Worm (Caenorhabditis elegans): ENCODE data around the gene R151.2.

The R151.2 gene

DNA sequence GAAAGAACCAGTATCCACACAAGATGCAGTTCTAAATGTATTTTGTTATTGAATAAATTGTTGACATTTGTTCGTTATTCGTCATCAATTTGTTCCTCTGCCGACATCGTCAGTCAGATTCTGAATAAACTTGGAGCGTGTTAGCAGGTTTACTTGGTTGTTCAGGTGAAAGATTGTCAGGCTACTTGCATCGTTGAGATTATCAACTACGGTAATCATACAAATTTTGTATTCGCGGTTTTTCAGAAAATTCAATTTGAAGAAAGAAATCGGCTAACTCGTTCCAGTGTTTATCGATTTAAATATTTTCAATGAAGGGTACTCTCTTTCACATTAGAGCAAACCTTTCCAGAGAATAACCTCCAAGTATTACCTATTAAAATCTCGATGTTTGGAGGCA lies at the start of gene R151.2:
TSS of gene R151.2 (plus strand) at position 247 of the 400 bp plus-strand sequence.
- peak in 1 of 2 experiments; percentile 50 for TF ChIP-seq lsy-2 (tag; optimal IDR thresholded peaks at IDR 0.05)
- TF ChIP-seq unc-86 (tag; optimal IDR thresholded peaks at IDR 0.05) = no peak
- no peak for TF ChIP-seq efl-1 (optimal IDR thresholded peaks at IDR 0.05)
- TF ChIP-seq efl-1 (GFP tag; optimal IDR thresholded peaks at IDR 0.05 in 1 of 2) = peak in 1 of 2 experiments; percentile 91

DNA sequence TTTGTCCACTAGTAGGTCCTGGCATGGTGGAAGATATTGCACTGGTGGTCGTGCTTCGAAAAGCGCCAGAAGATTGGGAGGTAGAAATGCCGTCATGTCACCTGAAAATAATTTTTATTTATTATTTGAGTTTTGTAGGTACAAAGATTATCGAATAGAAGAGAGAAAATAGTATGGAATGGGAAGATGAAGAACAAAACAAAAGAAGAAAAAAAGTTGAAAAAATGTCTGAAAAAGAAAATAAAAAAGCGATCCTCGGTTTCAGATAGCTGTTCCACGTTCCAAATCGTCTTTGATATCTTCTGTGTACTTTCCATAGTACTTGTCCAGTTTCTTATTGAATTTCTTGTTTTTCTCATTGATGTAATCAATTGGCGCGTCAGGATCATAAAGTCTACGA lies 48.7 kb upstream of the R151.2 start, which contains the start of gene rnp-7:
TSS of gene rnp-7 (minus strand) at position 101 of the 400 bp plus-strand sequence.
- TF ChIP-seq efl-1 (optimal IDR thresholded peaks at IDR 0.05) (no peak), efl-1 (GFP tag; optimal IDR thresholded peaks at IDR 0.05 in 1 of 2) (peak in 1 of 2 experiments; percentile 59), hpl-2 (GFP tag; optimal IDR thresholded peaks at IDR 0.05) (no peak), snpc-4 (tag; optimal IDR thresholded peaks at IDR 0.05) (no peak), nhr-71 (tag; optimal IDR thresholded peaks at IDR 0.05) (no peak), zag-1 (tag; optimal IDR thresholded peaks at IDR 0.05) (no peak), nhr-20 (tag; optimal IDR thresholded peaks at IDR 0.05) (no peak), blmp-1 (tag; optimal IDR thresholded peaks at IDR 0.05) (no peak)

DNA sequence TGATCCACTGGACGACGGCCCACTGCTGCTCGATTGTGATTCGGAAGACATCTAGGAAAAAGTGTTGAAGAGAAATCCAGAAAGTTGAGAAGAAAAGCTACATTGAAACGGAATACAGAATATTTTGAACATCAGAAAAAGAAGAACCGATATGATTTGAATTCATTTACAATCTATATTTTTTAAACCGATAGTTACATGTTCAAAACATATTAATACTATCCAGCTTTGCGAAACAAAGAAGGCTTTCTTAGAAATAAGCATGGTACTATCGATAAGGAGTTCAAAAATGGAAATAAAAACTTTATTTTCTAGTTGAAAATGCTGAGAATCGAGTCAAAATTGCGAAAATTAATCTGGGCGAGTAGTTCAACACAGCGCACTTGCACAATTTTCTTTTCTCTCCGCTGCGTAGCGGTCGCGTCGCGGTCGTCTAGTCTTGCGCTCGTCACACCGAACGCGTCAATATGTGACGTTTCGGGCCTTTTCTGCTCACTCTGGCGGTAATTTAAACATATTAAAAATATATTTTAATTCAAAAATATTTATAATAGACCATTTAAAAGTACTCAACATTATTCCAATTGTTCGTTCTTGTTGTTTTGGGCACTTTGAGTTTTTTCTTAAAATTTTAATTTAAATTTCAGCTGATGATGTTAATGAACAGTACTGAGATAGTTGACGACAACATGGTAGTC lies 47.6 kb upstream of the R151.2 start, which contains the start of the genes syf-2 and K04G7.1:
TSS of gene syf-2 (minus strand) at position 51 of the 698 bp plus-strand sequence.
TSS of gene K04G7.1 (plus strand) at position 648 of the 698 bp plus-strand sequence.
- TF ChIP-seq fkh-10 (GFP tag; optimal IDR thresholded peaks at IDR 0.05) (peak; percentile 71), jun-1 (tag; optimal IDR thresholded peaks at IDR 0.05) (peak; percentile 86), ztf-4 (tag; optimal IDR thresholded peaks at IDR 0.05) (peak; percentile 77), zag-1 (tag; optimal IDR thresholded peaks at IDR 0.05) (peak; percentile 20), nhr-12 (tag; optimal IDR thresholded peaks at IDR 0.05) (no peak), aly-2 (tag; optimal IDR thresholded peaks at IDR 0.05) (peak; percentile 8), elt-3 (tag; optimal IDR thresholded peaks at IDR 0.05) (peak in 3 of 6 experiments; percentile 58 to 89 (median 59)), sox-4 (tag; optimal IDR thresholded peaks at IDR 0.05) (no peak), fos-1 (tag; optimal IDR thresholded peaks at IDR 0.05) (peak; percentile 34), nhr-71 (tag; optimal IDR thresholded peaks at IDR 0.05) (peak; percentile 95), ama-1 (optimal IDR thresholded peaks at IDR 0.05) (peak; percentile 56), egl-13 (tag; optimal IDR thresholded peaks at IDR 0.05) (peak; percentile 85), sup-37 (GFP tag; optimal IDR thresholded peaks at IDR 0.05) (no peak), sptf-1 (tag; optimal IDR thresholded peaks at IDR 0.05) (no peak), mab-9 (GFP tag; IDR thresholded peaks at IDR 0.05) (peak; percentile 61; the same call in 1 of the 2 replicates), dsc-1 (tag; optimal IDR thresholded peaks at IDR 0.05) (peak; percentile 80), lin-13 (GFP tag; optimal IDR thresholded peaks at IDR 0.05) (peak; percentile 100), unc-62 (GFP tag; optimal IDR thresholded peaks at IDR 0.05) (no peak), vab-15 (tag; optimal IDR thresholded peaks at IDR 0.05) (no peak), zip-4 (GFP tag; optimal IDR thresholded peaks at IDR 0.05) (peak; percentile 60), ets-5 (GFP tag; IDR thresholded peaks at IDR 0.05) (no peak), lin-15B (tag; optimal IDR thresholded peaks at IDR 0.05) (peak; percentile 99), pqm-1 (tag; optimal IDR thresholded peaks at IDR 0.05) (no peak), dpl-1 (GFP tag; optimal IDR thresholded peaks at IDR 0.05) (peak; percentile 90 to 94 (median 91)), rnt-1 (tag; optimal IDR thresholded peaks at IDR 0.05) (peak; percentile 84), lsy-2 (tag; optimal IDR thresholded peaks at IDR 0.05) (peak; percentile 95), nhr-20 (tag; optimal IDR thresholded peaks at IDR 0.05) (peak; percentile 90), hlh-4 (tag; optimal IDR thresholded peaks at IDR 0.05) (no peak), mep-1 (tag; optimal IDR thresholded peaks at IDR 0.05) (peak; percentile 86), alr-1 (tag; optimal IDR thresholded peaks at IDR 0.05; ENCODE audit: borderline replicate concordance) (no peak), fkh-4 (tag; optimal IDR thresholded peaks at IDR 0.05; ENCODE audit: borderline replicate concordance) (peak; percentile 14), nhr-76 (tag; optimal IDR thresholded peaks at IDR 0.05) (no peak), tbx-2 (tag; optimal IDR thresholded peaks at IDR 0.05) (peak; percentile 91), isw-1 (GFP tag; IDR thresholded peaks at IDR 0.05) (peak; percentile 90), unc-86 (tag; optimal IDR thresholded peaks at IDR 0.05) (peak; percentile 85), xbp-1 (tag; optimal IDR thresholded peaks at IDR 0.05) (peak; percentile 91), nhr-77 (tag; optimal IDR thresholded peaks at IDR 0.05) (peak; percentile 89), nhr-11 (tag; optimal IDR thresholded peaks at IDR 0.05) (peak; percentile 70), aha-1 (tag; optimal IDR thresholded peaks at IDR 0.05) (peak; percentile 72), ceh-88 (GFP tag; IDR thresholded peaks at IDR 0.05) (peak; percentile 72; the same call in 1 of the 2 replicates), unc-98 (GFP tag; IDR thresholded peaks at IDR 0.05) (no peak), hpl-2 (GFP tag; optimal IDR thresholded peaks at IDR 0.05) (peak; percentile 52), C04F5.9 (tag; optimal IDR thresholded peaks at IDR 0.05) (peak; percentile 64), C34B4.2 (tag; optimal IDR thresholded peaks at IDR 0.05) (no peak)

Measured in whole organism, L1 larva.